Worm (Caenorhabditis elegans) whole organism, L4/young adult: Measurements from ENCODE around the gene hlh-30.

Experiments
- W03F9.2 ChIP-seq: fragments of 150-350 bp; optimal IDR thresholded peaks from 2 replicates; lab custom pipeline; 2014; ENCODE audit warnings: missing biosample characterization, missing genetic modification characterization
- dao-5 ChIP-seq: sonication (generic microtip); optimal IDR thresholded peaks from 2 replicates; lab custom pipeline; 2016; ENCODE audit warnings: missing genotype, missing genetic modification characterization, moderate library complexity, missing compliant biosample characterization
- him-1 ChIP-seq: sonication (generic microtip); optimal IDR thresholded peaks from 2 replicates; lab custom pipeline; 2016; ENCODE audit warnings: missing genotype, missing genetic modification reagents, missing genetic modification characterization, missing compliant biosample characterization

Gene hlh-30

ce11 chrIV:4034883-4035282 lies at the start of gene hlh-30:
Gene hlh-30, minus strand, starts transcription at chrIV:4034951.
- TF ChIP-seq him-1 = peak; percentile 90
- TF ChIP-seq dao-5 (tag; lab: Kevin White, UChicago) = no peak

DNA sequence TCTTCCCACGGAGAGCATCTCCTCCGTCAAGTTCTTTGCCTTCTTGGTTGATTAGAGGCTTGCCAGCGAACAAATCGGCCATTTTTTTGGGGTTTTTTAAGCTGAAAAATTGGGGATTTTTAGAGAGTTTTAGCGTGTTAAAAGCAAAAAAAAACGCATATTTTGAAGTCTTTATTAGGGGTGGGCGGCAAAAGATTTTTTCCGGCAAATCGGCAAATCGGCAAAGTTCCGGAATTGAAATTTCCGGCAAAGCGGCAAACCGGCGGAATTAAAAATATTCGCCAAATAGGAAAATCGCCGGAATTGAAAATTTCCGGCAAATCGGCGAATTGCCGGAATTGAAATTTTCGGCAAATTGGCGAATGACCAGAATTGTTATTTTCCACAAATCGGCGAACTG lies 49.4 kb upstream of the hlh-30 start, which contains the start of gene C35B1.5:
C35B1.5 (minus strand) TSS at position 101 of the 400 bp plus-strand sequence.
- TF ChIP-seq dao-5 (tag; lab: Kevin White, UChicago) (no peak), W03F9.2 (tag; lab: Kevin White, UChicago) (no peak), him-1 (no peak)

DNA sequence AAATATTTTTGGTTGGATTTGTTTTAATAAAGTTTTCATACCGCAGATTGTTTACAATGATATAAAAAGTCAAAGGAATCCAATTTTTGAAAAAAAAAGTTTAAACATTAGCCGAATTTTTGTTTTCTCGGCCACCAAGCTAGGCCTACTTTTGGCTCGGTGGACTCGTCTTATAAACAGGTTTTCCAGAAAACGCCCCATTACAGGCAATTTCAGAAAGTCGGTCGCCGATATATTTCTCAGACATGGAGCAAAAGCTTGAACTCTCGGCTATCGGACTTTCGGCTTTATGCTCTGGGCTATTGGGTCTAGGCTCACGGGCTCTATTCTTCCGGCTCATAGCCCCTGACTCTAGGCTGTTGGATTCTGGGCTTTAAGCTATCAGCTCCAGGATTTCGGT lies 48.3 kb upstream of the hlh-30 start:
- TF ChIP-seq him-1 (no peak), dao-5 (tag; lab: Kevin White, UChicago) (no peak), W03F9.2 (tag; lab: Kevin White, UChicago) (no peak)

DNA sequence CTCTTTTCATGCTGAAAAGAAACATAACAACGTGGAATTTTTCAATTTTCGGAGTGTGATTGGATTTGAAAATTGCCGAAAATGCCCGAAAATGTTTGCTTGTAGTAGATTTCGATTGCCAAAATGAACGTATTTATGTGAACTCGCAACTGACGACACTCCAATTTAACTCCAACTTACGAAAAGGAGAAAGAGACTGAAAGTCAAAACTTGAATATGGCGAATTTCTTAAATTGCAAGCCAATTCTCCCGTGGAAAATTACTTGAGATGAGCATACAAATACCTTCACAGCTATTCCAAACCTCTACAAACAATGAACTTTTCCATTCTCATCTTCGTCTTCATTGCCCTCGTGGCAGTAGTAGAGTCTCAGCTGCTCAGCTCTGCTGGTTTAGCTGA lies 47.8 kb upstream of the hlh-30 start:
- TF ChIP-seq him-1 (no peak), dao-5 (tag; lab: Kevin White, UChicago) (no peak), W03F9.2 (tag; lab: Kevin White, UChicago) (no peak)

DNA sequence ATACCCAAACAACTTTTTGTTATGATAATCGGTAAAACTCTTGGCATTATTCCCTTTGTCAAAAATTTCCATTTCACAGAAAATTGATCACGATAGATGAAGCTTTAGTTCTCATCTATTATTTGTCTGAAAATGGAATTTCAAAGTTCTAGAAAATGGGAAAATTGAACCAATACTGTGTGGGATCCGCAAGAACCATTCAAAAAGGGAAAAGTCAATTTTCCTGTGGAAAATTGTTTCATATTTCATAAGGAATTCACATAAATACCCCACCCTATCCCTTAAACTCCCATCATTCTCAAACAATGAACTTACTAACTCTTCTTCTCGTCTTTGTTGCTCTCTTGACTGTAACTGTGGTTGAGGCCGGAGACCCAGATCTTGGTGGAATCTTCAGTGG lies 46.1 kb upstream of the hlh-30 start, which contains the start of the genes C35B1.9 and C35B1.3:
C35B1.9 (minus strand) TSS at position 101 of the 400 bp plus-strand sequence.
C35B1.3 (plus strand) TSS at position 306 of the 400 bp plus-strand sequence.
- TF ChIP-seq dao-5 (tag; lab: Kevin White, UChicago) (no peak), him-1 (no peak), W03F9.2 (tag; lab: Kevin White, UChicago) (no peak)

DNA sequence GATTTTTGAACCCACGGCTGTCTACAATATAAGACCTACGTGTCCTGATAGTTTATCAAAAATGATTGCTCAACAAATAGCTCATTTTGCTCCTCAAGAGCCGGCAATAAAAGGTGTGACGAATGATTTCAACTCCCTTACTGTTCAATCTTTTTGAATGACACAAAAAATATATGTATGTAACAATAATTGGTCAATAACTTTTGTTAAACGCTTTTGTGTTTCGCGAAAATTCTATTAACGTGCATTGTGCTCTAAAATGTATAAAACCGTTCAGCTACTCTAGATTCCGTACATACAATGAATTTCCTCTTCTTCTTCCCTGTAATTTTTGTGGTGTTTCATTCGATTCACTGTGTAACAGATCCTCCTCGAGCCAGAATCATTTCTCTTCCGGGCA lies 44.8 kb upstream of the hlh-30 start, which contains the start of gene C35B1.4:
C35B1.4 (plus strand) TSS at position 301 of the 400 bp plus-strand sequence.
- TF ChIP-seq W03F9.2 (tag; lab: Kevin White, UChicago) (no peak), him-1 (no peak)

ce11 chrIV:4078901-4079300 lies 44.1 kb upstream of the hlh-30 start, which contains the start of gene C35B1.8:
Gene C35B1.8, minus strand, starts transcription at chrIV:4079001.
- TF ChIP-seq W03F9.2 (tag; lab: Kevin White, UChicago) (no peak), dao-5 (tag; lab: Kevin White, UChicago) (no peak), him-1 (no peak)

- TF ChIP-seq him-1 = no peak
- TF ChIP-seq W03F9.2 (tag; lab: Kevin White, UChicago) = no peak
- no peak for TF ChIP-seq dao-5 (tag; lab: Kevin White, UChicago)
Measured at ce11 chrIV:4076690-4077295, 42.0 kb upstream of the hlh-30 start.

DNA sequence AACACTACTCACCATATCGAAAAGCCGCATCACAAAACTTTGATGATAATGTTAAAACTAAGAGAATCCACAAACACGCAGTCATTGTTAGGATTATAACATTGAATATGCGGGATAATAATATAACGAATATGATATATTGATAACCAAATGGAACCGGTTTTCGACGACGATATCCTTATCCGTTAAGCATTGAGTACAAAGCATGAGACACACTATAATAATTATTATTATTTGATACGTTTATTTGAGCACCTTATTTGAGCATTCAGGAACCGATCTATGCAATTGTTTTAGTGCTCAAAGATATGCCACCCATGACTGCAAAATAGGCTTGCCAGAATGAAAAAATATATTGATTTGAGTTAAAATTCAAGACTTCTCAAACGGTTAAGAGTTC lies 39.9 kb upstream of the hlh-30 start, which contains the start of gene W03D2.9:
W03D2.9 (minus strand) TSS at position 101 of the 400 bp plus-strand sequence.
- TF ChIP-seq him-1 = no peak

- TF ChIP-seq W03F9.2 (tag; lab: Kevin White, UChicago) (no peak), him-1 (no peak), dao-5 (tag; lab: Kevin White, UChicago) (no peak)
Measured at ce11 chrIV:4072027-4072426, 37.3 kb upstream of the hlh-30 start, which contains the start of gene pqn-75. Gene pqn-75, plus strand, starts transcription at chrIV:4072327.

ce11 chrIV:4070810-4071209 lies 36.1 kb upstream of the hlh-30 start:
- no peak for TF ChIP-seq W03F9.2 (tag; lab: Kevin White, UChicago)
- TF ChIP-seq him-1 = no peak
- TF ChIP-seq dao-5 (tag; lab: Kevin White, UChicago) = no peak

ce11 chrIV:4068480-4068879 lies 33.7 kb upstream of the hlh-30 start, which contains the start of gene fbxb-55:
Gene fbxb-55, plus strand, starts transcription at chrIV:4068780.
- TF ChIP-seq dao-5 (tag; lab: Kevin White, UChicago) = no peak
- TF ChIP-seq W03F9.2 (tag; lab: Kevin White, UChicago) = no peak
- no peak for TF ChIP-seq him-1

DNA sequence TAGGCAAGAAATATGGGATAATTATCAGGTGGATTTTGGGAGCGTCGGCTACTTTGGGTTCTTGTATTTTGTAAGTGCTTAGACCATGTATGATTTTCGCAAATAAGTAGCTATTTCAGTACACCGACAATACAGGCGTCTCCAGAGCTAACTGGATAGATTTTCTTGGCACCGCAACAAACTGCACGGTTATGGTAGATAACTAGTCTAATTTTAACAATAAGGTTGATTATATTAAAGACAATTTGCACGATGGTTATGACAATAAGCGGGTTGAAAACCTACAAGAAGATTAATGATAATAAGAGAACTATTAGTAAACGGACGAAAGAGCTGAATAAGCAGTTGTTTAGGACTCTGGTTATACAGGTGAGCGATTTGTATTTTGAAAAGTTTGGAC lies 32.6 kb upstream of the hlh-30 start:
- TF ChIP-seq dao-5 (tag; lab: Kevin White, UChicago) = no peak
- no peak for TF ChIP-seq him-1

DNA sequence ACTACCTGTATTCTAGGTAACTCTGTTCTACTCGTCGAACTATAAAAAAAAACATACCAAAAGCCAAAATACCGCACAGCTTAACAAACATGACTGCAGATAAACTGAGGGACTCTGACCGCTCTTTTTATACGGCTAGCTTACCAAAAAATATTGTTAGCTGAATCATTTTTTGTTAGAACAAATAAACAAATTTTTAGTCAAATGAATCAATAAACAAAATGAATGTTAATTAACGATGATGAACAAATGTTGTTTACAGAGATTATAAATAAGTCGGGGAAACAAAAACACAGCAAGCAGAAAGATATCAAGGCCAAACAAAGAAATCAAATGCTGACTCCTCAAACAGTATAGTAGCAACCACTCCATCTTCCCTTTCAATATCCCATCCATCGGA lies 28.8 kb upstream of the hlh-30 start, which contains the start of gene ilys-6:
ilys-6 (minus strand) TSS at position 101 of the 400 bp plus-strand sequence.
- no peak for TF ChIP-seq W03F9.2 (tag; lab: Kevin White, UChicago)
- no peak for TF ChIP-seq him-1
- no peak for TF ChIP-seq dao-5 (tag; lab: Kevin White, UChicago)

DNA sequence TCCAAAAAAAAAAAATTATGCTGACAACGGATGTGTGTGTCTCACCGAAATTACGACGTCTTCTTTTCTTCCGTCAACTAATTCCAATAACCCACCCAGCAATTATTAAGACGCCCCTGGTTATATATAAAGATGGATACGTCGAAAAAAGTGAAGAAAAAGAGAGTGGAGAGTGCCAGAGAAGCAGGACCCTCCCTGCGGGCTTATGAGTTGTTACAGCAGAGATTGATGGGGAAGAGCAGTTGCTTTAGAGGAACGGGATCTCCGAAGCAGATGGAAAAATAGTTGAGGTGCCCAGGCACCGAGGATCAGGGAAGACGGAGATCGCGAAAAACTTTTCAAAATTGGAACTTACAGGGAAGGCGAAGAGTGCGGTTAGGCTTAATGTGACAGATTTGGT lies 20.5 kb upstream of the hlh-30 start:
- TF ChIP-seq him-1 (no peak), dao-5 (tag; lab: Kevin White, UChicago) (no peak), W03F9.2 (tag; lab: Kevin White, UChicago) (no peak)
